Fruit fly (Drosophila melanogaster): ENCODE data around the gene CG7565.

dm6 chr3L:8057823-8058189 is 33.8 kb downstream of the CG7565 start:
- TF ChIP-seq Sp1 (GFP tag; optimal IDR thresholded peaks at IDR 0.05) (peak; percentile 13), Hr83 (GFP tag; optimal IDR thresholded peaks at IDR 0.05; ENCODE audit: poor library complexity, severe bottlenecking) (no peak), psq (GFP tag; optimal IDR thresholded peaks at IDR 0.05) (no peak), Vsx2 (GFP tag; optimal IDR thresholded peaks at IDR 0.05; ENCODE audit: partially characterized antibody) (no peak), CrebA (GFP tag; optimal IDR thresholded peaks at IDR 0.05; ENCODE audit: borderline replicate concordance) (no peak), sage (GFP tag; optimal IDR thresholded peaks at IDR 0.05) (peak; percentile 37), N (GFP tag; optimal IDR thresholded peaks at IDR 0.05) (no peak), dsf (GFP tag; optimal IDR thresholded peaks at IDR 0.05; ENCODE audit: borderline replicate concordance) (no peak), jim (GFP tag; optimal IDR thresholded peaks at IDR 0.05) (no peak), HLH106 (tag; optimal IDR thresholded peaks at IDR 0.05) (peak; percentile 51), rgr (GFP tag; optimal IDR thresholded peaks at IDR 0.05) (peak; percentile 1), dl (GFP tag; optimal IDR thresholded peaks at IDR 0.05; ENCODE audit: insufficient read depth in 1 of 2, partially characterized antibody in 2 of 2) (no peak), Mio (GFP tag; optimal IDR thresholded peaks at IDR 0.05) (no peak)

Measured in whole organism, wandering third instar larva.